Fruit fly (Drosophila melanogaster) whole organism, embryonic: ENCODE measurements around the gene XRCC1.

Source experiments
- Ada2b ChIP-seq: fragments of 200-800 bp; sonication (Bioruptor generic); IDR thresholded peaks from 2 replicates; pipeline ENCODE4 v1.3.6; 2022; ENCODE audit warnings: missing biosample characterization, missing genetic modification characterization
- B-H2 ChIP-seq: fragments of 200-800 bp; sonication (Bioruptor generic); optimal IDR thresholded peaks from 2 replicates; lab custom pipeline; 2018; ENCODE audit warnings: missing biosample characterization, mild to moderate bottlenecking, missing genetic modification characterization
- CG10321 ChIP-seq: fragments of 200-800 bp; sonication (Bioruptor generic); IDR thresholded peaks from 2 replicates; pipeline ENCODE4 v1.3.6; 2022; ENCODE audit warnings: missing biosample characterization, missing genetic modification characterization
- CG10462 ChIP-seq: fragments of 200-800 bp; sonication (Bioruptor generic); optimal IDR thresholded peaks from 2 replicates; lab custom pipeline; 2016; ENCODE audit warnings: missing biosample characterization, missing genetic modification characterization
- CG11085 ChIP-seq: fragments of 200-800 bp; sonication (Bioruptor generic); IDR thresholded peaks from 2 replicates; pipeline ENCODE4 v1.3.6; 2022; ENCODE audit warnings: missing biosample characterization, missing genetic modification characterization
- CG11504 ChIP-seq: fragments of 200-800 bp; sonication (Bioruptor generic); optimal IDR thresholded peaks from 3 replicates; lab custom pipeline; 2019; ENCODE audit warnings: missing biosample characterization, mild to moderate bottlenecking, missing genetic modification characterization, moderate library complexity
- CG12391 ChIP-seq: fragments of 200-800 bp; sonication (Bioruptor generic); optimal IDR thresholded peaks from 3 replicates; lab custom pipeline; 2018; ENCODE audit warnings: missing biosample characterization, mild to moderate bottlenecking, missing genetic modification characterization, moderate library complexity
- CG1603 ChIP-seq: fragments of 200-800 bp; sonication (Bioruptor generic); optimal IDR thresholded peaks from 2 replicates; lab custom pipeline; 2019; ENCODE audit warnings: missing biosample characterization, mild to moderate bottlenecking, missing genetic modification characterization, moderate library complexity
- CG16813 ChIP-seq: fragments of 200-800 bp; sonication (Bioruptor generic); IDR thresholded peaks from 3 replicates; pipeline ENCODE4 v1.3.6; 2022; ENCODE audit warnings: missing biosample characterization, missing genetic modification characterization; ENCODE audit not compliant: partially characterized antibody
- CG17568 ChIP-seq: fragments of 200-800 bp; sonication (Bioruptor generic); optimal IDR thresholded peaks from 2 replicates; lab custom pipeline; 2018; ENCODE audit warnings: missing biosample characterization, mild to moderate bottlenecking, missing genetic modification characterization, moderate library complexity
- CG2712 ChIP-seq: fragments of 200-800 bp; optimal IDR thresholded peaks from 3 replicates; lab custom pipeline; 2019; ENCODE audit warnings: missing biosample characterization, mild to moderate bottlenecking, missing genetic modification characterization, moderate library complexity
- CG42726 ChIP-seq: fragments of 200-800 bp; sonication (Bioruptor generic); IDR thresholded peaks from 2 replicates; pipeline ENCODE4 v1.3.6; 2022; ENCODE audit warnings: missing biosample characterization, missing genetic modification characterization; ENCODE audit not compliant: partially characterized antibody
- CG7963 ChIP-seq: fragments of 200-800 bp; sonication (Bioruptor generic); IDR thresholded peaks from 3 replicates; pipeline ENCODE4 v1.3.6; 2022; ENCODE audit warnings: missing biosample characterization, missing genetic modification characterization; ENCODE audit not compliant: partially characterized antibody
- CG8924 ChIP-seq: fragments of 200-800 bp; optimal IDR thresholded peaks from 3 replicates; lab custom pipeline; 2019; ENCODE audit warnings: missing biosample characterization, mild to moderate bottlenecking, missing genetic modification characterization, moderate library complexity
- CG9797 ChIP-seq: fragments of 200-800 bp; sonication (Bioruptor generic); optimal IDR thresholded peaks from 3 replicates; lab custom pipeline; 2018; ENCODE audit warnings: missing biosample characterization, mild to moderate bottlenecking, missing genetic modification characterization
- D ChIP-seq, 2 experiments: fragments of 200-800 bp in 1 of 2; fragments of >200 bp in 1 of 2; sonication (Bioruptor generic) in 1 of 2; optimal IDR thresholded peaks; 2 replicates in 1 of 2; 3 replicates in 1 of 2; lab custom pipeline; 2017; ENCODE audit warnings: mild to moderate bottlenecking in 1 of 2, missing biosample characterization in 1 of 2, missing genetic modification characterization in 1 of 2, missing genetic modification reagents in 1 of 2
- Drgx ChIP-seq: fragments of 200-800 bp; sonication (Bioruptor generic); IDR thresholded peaks from 2 replicates; pipeline ENCODE4 v1.3.6; 2022; ENCODE audit warnings: missing biosample characterization, missing genetic modification characterization
- Fer3 ChIP-seq: fragments of 200-800 bp; sonication (Bioruptor generic); optimal IDR thresholded peaks from 2 replicates; lab custom pipeline; 2018; ENCODE audit warnings: missing biosample characterization, mild to moderate bottlenecking, missing genetic modification characterization, moderate library complexity
- HLH3B ChIP-seq: fragments of 200-800 bp; sonication (Bioruptor generic); IDR thresholded peaks from 2 replicates; pipeline ENCODE4 v1.3.6; 2022; ENCODE audit warnings: missing biosample characterization, missing genetic modification characterization
- Hand ChIP-seq: fragments of 200-800 bp; sonication (Bioruptor generic); optimal IDR thresholded peaks from 2 replicates; lab custom pipeline; 2017; ENCODE audit warnings: mild to moderate bottlenecking, missing biosample characterization, missing genetic modification reagents, missing genetic modification characterization
- MTF-1 ChIP-seq: fragments of 200-800 bp; sonication (Bioruptor generic); optimal IDR thresholded peaks from 2 replicates; lab custom pipeline; 2018; ENCODE audit warnings: missing biosample characterization, mild to moderate bottlenecking, missing genetic modification characterization, borderline replicate concordance
- Rfx ChIP-seq: fragments of 200-800 bp; sonication (Bioruptor generic); IDR thresholded peaks from 2 replicates; pipeline ENCODE4 v1.3.6; 2022; ENCODE audit warnings: missing biosample characterization, missing genetic modification characterization
- Rx ChIP-seq: fragments of 200-800 bp; sonication (Bioruptor generic); IDR thresholded peaks from 2 replicates; pipeline ENCODE4 v1.3.6; 2022; ENCODE audit warnings: missing biosample characterization, missing genetic modification characterization
- Scr ChIP-seq: fragments of 200-800 bp; sonication (Bioruptor generic); IDR thresholded peaks from 2 replicates; pipeline ENCODE4 v1.3.6; 2022; ENCODE audit warnings: missing biosample characterization, missing genetic modification characterization; ENCODE audit not compliant: partially characterized antibody
- Six4 ChIP-seq: fragments of 200-800 bp; sonication (Bioruptor generic); optimal IDR thresholded peaks from 2 replicates; lab custom pipeline; 2016; ENCODE audit warnings: missing biosample characterization, missing genetic modification characterization
- Sox102F ChIP-seq: fragments of 200-800 bp; sonication (Bioruptor generic); optimal IDR thresholded peaks from 2 replicates; lab custom pipeline; 2018; ENCODE audit warnings: missing biosample characterization, mild to moderate bottlenecking, missing genetic modification characterization, moderate library complexity
- Taf1 ChIP-seq: fragments of 200-800 bp; sonication (Bioruptor generic); IDR thresholded peaks from 2 replicates; pipeline ENCODE4 v1.3.6; 2022; ENCODE audit warnings: missing biosample characterization, missing genetic modification characterization
- Usf ChIP-seq: fragments of 200-800 bp; sonication (Bioruptor generic); optimal IDR thresholded peaks from 2 replicates; lab custom pipeline; 2017; ENCODE audit warnings: missing genotype, missing biosample characterization, missing genetic modification characterization
- ac ChIP-seq: fragments of 200-800 bp; sonication (Bioruptor generic); optimal IDR thresholded peaks from 3 replicates; lab custom pipeline; 2017; ENCODE audit warnings: missing biosample characterization, mild to moderate bottlenecking, missing genetic modification characterization
- az2 ChIP-seq: fragments of 200-800 bp; sonication (Bioruptor generic); optimal IDR thresholded peaks from 3 replicates; lab custom pipeline; 2016; ENCODE audit warnings: missing biosample characterization, missing genetic modification characterization
- cg ChIP-seq: fragments of 200-800 bp; sonication (Bioruptor generic); optimal IDR thresholded peaks from 3 replicates; lab custom pipeline; 2019; ENCODE audit warnings: missing biosample characterization, mild to moderate bottlenecking, missing genetic modification characterization, moderate library complexity
- chif ChIP-seq, 2 experiments: fragments of 200-800 bp; sonication (Bioruptor generic); optimal IDR thresholded peaks; 3 replicates each; lab custom pipeline; 2016; ENCODE audit warnings: missing biosample characterization in 2 of 2, missing genetic modification characterization in 2 of 2
- ci ChIP-seq: fragments of 200-800 bp; sonication (Bioruptor generic); IDR thresholded peaks from 3 replicates; pipeline ENCODE4 v1.3.6; 2022; ENCODE audit warnings: missing biosample characterization, missing genetic modification characterization
- da ChIP-seq: fragments of 200-800 bp; sonication (Bioruptor generic); optimal IDR thresholded peaks from 2 replicates; lab custom pipeline; 2016; ENCODE audit warnings: missing biosample characterization, missing genetic modification characterization
- dati ChIP-seq: fragments of 200-800 bp; sonication (Bioruptor generic); IDR thresholded peaks from 2 replicates; pipeline ENCODE4 v1.3.6; 2022; ENCODE audit warnings: missing biosample characterization, missing genetic modification characterization
- dmrt11E ChIP-seq: fragments of 200-800 bp; sonication (Bioruptor generic); optimal IDR thresholded peaks from 3 replicates; lab custom pipeline; 2018; ENCODE audit warnings: missing biosample characterization, mild to moderate bottlenecking, missing genetic modification characterization, moderate library complexity
- dmrt99B ChIP-seq: fragments of 200-800 bp; sonication (Bioruptor generic); optimal IDR thresholded peaks from 2 replicates; lab custom pipeline; 2018; ENCODE audit warnings: missing biosample characterization, mild to moderate bottlenecking, missing genetic modification characterization, moderate library complexity
- dysf ChIP-seq: fragments of 200-800 bp; sonication (Bioruptor generic); IDR thresholded peaks from 3 replicates; pipeline ENCODE4 v1.3.6; 2022; ENCODE audit warnings: missing biosample characterization, missing genetic modification characterization
- grau ChIP-seq: fragments of 200-800 bp; optimal IDR thresholded peaks from 3 replicates; lab custom pipeline; 2019; ENCODE audit warnings: missing biosample characterization, mild to moderate bottlenecking, missing genetic modification characterization, moderate library complexity
- grn ChIP-seq: fragments of 200-800 bp; sonication (Bioruptor generic); optimal IDR thresholded peaks from 3 replicates; lab custom pipeline; 2017; ENCODE audit warnings: missing biosample characterization, missing genetic modification characterization
- gsb ChIP-seq: fragments of 200-800 bp; sonication (Bioruptor generic); IDR thresholded peaks from 2 replicates; pipeline ENCODE4 v1.3.6; 2022; ENCODE audit warnings: missing biosample characterization, missing genetic modification characterization
- kni ChIP-seq: fragments of 200-800 bp; sonication (Bioruptor generic); optimal IDR thresholded peaks from 3 replicates; lab custom pipeline; 2017; ENCODE audit warnings: mild to moderate bottlenecking, missing biosample characterization, missing genetic modification reagents, missing genetic modification characterization
- lab ChIP-seq: fragments of 200-800 bp; sonication (Bioruptor generic); optimal IDR thresholded peaks from 3 replicates; lab custom pipeline; 2017; ENCODE audit warnings: missing biosample characterization, missing genetic modification characterization, mild to moderate bottlenecking, moderate library complexity, missing genetic modification reagents
- phol ChIP-seq: fragments of 200-800 bp; sonication (Bioruptor generic); optimal IDR thresholded peaks from 3 replicates; lab custom pipeline; 2018; ENCODE audit warnings: missing biosample characterization, mild to moderate bottlenecking, missing genetic modification characterization, moderate library complexity
- prd ChIP-seq, 3 experiments: fragments of >200 bp in 2 of 3; fragments of 200-800 bp in 1 of 3; sonication (Bioruptor generic) in 1 of 3; optimal IDR thresholded peaks in 2 of 3; IDR thresholded peaks in 1 of 3; 2 replicates in 2 of 3; 3 replicates in 1 of 3; pipeline versions ENCODE4 v1.3.6 to Lab custom; 2017 to 2022; ENCODE audit warnings: missing biosample characterization in 1 of 3, missing genetic modification characterization in 1 of 3
- rib ChIP-seq: fragments of 200-800 bp; sonication (Bioruptor generic); IDR thresholded peaks from 2 replicates; pipeline ENCODE4 v1.3.6; 2022; ENCODE audit warnings: missing biosample characterization, missing genetic modification characterization
- wdn ChIP-seq: fragments of 200-800 bp; sonication (Bioruptor generic); IDR thresholded peaks from 2 replicates; pipeline ENCODE4 v1.3.6; 2022; ENCODE audit warnings: missing biosample characterization, missing genetic modification characterization

XRCC1 gene

dm6 chrX:5349899-5350575 lies 20.4 kb downstream of the XRCC1 start (continued):
- TF ChIP-seq CG17568 (GFP tag; lab: Kevin White, UChicago): no peak
- TF ChIP-seq prd (optimal IDR thresholded peaks at IDR 0.05; lab: Kevin White, UChicago): no peak
- peak; percentile 57; the same call in 2 of the 3 replicates for TF ChIP-seq prd (GFP tag; IDR thresholded peaks at IDR 0.05; lab: Robert Waterston, UW)
- TF ChIP-seq CG8924 (tag; lab: Kevin White, UChicago): peak; percentile 4
- peak; percentile 15 for TF ChIP-seq grau (tag; lab: Kevin White, UChicago)
- TF ChIP-seq Ada2b (GFP tag; lab: Robert Waterston, UW): 0 out of 2 replicates have a peak, but pooled peaks have one; percentile 17
- TF ChIP-seq Hand: no peak
- no peak for TF ChIP-seq grn
- no peak for TF ChIP-seq wdn (GFP tag; lab: Robert Waterston, UW)
- peak; percentile 53 for TF ChIP-seq CG1603 (tag; lab: Kevin White, UChicago)
- TF ChIP-seq gsb (GFP tag; lab: Robert Waterston, UW): no peak
- TF ChIP-seq CG42726 (GFP tag; lab: Robert Waterston, UW): no peak
- TF ChIP-seq Rfx (GFP tag; lab: Robert Waterston, UW): 0 out of 2 replicates have a peak, but pooled peaks have one; percentile 18
- TF ChIP-seq CG12391: peak; percentile 21
- no peak for TF ChIP-seq CG10462 (GFP tag; lab: Kevin White, UChicago)
- TF ChIP-seq MTF-1 (GFP tag; lab: Kevin White, UChicago): no peak
- peak; percentile 23 for TF ChIP-seq lab
- no peak for TF ChIP-seq CG16813 (GFP tag; lab: Robert Waterston, UW)
- TF ChIP-seq CG10321: no peak
- peak; percentile 15; the same call in 1 of the 2 replicates for TF ChIP-seq Drgx (GFP tag; lab: Robert Waterston, UW)
- peak; percentile 39 for TF ChIP-seq phol (tag; lab: Kevin White, UChicago)
- TF ChIP-seq chif (GFP tag; optimal IDR thresholded peaks at IDR 0.05; lab: Kevin White, UChicago): no peak
- TF ChIP-seq Sox102F (GFP tag; lab: Kevin White, UChicago): peak; percentile 63
- TF ChIP-seq Fer3 (tag; lab: Kevin White, UChicago): no peak
- TF ChIP-seq CG11085 (GFP tag; lab: Robert Waterston, UW): no peak
- no peak for TF ChIP-seq CG2712 (tag; lab: Kevin White, UChicago)
- no peak for TF ChIP-seq kni (GFP tag; lab: Kevin White, UChicago)
- TF ChIP-seq CG7963 (GFP tag; lab: Robert Waterston, UW): no peak
- peak; percentile 33; the same call in 1 of the 3 replicates for TF ChIP-seq dysf (GFP tag; lab: Robert Waterston, UW)
- TF ChIP-seq Usf (GFP tag; lab: Kevin White, UChicago): no peak
- TF ChIP-seq rib (GFP tag; lab: Robert Waterston, UW): no peak
- TF ChIP-seq B-H2 (GFP tag; lab: Kevin White, UChicago): no peak
- TF ChIP-seq CG9797 (GFP tag; lab: Kevin White, UChicago): no peak
- no peak for TF ChIP-seq da (GFP tag; lab: Kevin White, UChicago)
- TF ChIP-seq dmrt11E (tag; lab: Kevin White, UChicago): no peak
- TF ChIP-seq HLH3B (GFP tag; lab: Robert Waterston, UW): peak; percentile 48; the same call in 1 of the 2 replicates
- no peak for TF ChIP-seq ac
- TF ChIP-seq cg (GFP tag; lab: Kevin White, UChicago): peak; percentile 11
- no peak for TF ChIP-seq dati (GFP tag; lab: Robert Waterston, UW)
- TF ChIP-seq dmrt99B (tag; lab: Kevin White, UChicago): peak; percentile 38
- no peak for TF ChIP-seq Scr (GFP tag; lab: Robert Waterston, UW)
- TF ChIP-seq Rx (GFP tag; lab: Robert Waterston, UW): no peak
- TF ChIP-seq CG11504 (tag; lab: Kevin White, UChicago): peak; percentile 7
- no peak for TF ChIP-seq Six4
- TF ChIP-seq Taf1 (GFP tag; lab: Robert Waterston, UW): no peak
- no peak for TF ChIP-seq az2
- TF ChIP-seq ci (GFP tag; lab: Robert Waterston, UW): peak; percentile 51; the same call in 1 of the 3 replicates
- no peak for TF ChIP-seq D (optimal IDR thresholded peaks at IDR 0.05; lab: Kevin White, UChicago)
- TF ChIP-seq D (GFP tag; optimal IDR thresholded peaks at IDR 0.05; lab: Kevin White, UChicago): peak; percentile 15
- TF ChIP-seq, all 482 proteins: peak for 60
